Worm (Caenorhabditis elegans): ENCODE measurements around the gene nlp-34.
A peak's percentile ranks its signal among the peaks of the same experiment; 100 is the strongest.

DNA sequence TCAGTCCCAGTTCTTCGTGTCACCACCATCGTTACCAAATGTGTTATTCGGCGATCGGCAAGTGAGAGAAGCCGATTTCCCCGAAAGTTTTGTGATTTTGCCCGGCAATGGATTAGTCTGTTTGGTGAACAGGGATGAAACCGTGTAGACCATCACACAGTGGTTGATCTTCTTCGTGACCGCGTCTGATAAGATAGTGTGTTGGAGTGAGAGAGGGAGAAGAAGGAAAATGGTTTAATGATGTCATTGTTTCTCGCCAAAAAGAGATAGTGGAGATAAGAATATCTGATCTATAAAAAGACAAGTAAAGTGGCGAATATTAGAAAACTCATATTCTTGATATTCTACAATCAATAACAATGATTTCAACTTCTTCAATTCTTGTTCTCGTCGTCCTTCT lies 885 bp upstream of the nlp-34 start, which contains the start of gene nlp-31:
- TF ChIP-seq sptf-1 (tag; optimal IDR thresholded peaks at IDR 0.05), result no peak
- no peak for TF ChIP-seq nhr-76 (tag; optimal IDR thresholded peaks at IDR 0.05)
- TF ChIP-seq unc-62 (GFP tag; optimal IDR thresholded peaks at IDR 0.05), result no peak
- TF ChIP-seq zip-8 (tag; optimal IDR thresholded peaks at IDR 0.05), result no peak
- no peak for TF ChIP-seq ztf-11 (tag; optimal IDR thresholded peaks at IDR 0.05)
- no peak for TF ChIP-seq sem-2 (GFP tag; optimal IDR thresholded peaks at IDR 0.05)
- TF ChIP-seq pha-4 (tag; optimal IDR thresholded peaks at IDR 0.05), result no peak
- peak; percentile 15 for TF ChIP-seq nhr-237 (tag; optimal IDR thresholded peaks at IDR 0.05)
- TF ChIP-seq lin-13 (tag; optimal IDR thresholded peaks at IDR 0.05), result no peak
- TF ChIP-seq nhr-12 (tag; optimal IDR thresholded peaks at IDR 0.05), result no peak
- TF ChIP-seq snpc-4 (tag; optimal IDR thresholded peaks at IDR 0.05), result no peak
